Worm (Caenorhabditis elegans) whole organism, L3 larva: Measurements from ENCODE around the gene Y42A5A.3.

Source experiments
- ceh-9 ChIP-seq: sonication (generic microtip); optimal IDR thresholded peaks from 2 replicates; lab custom pipeline; 2018; ENCODE audit warnings: missing biosample characterization, missing genetic modification characterization
- elt-3 ChIP-seq, 3 experiments: fragments of 150-350 bp in 1 of 3; sonication (generic microtip) in 2 of 3; optimal IDR thresholded peaks; 2 replicates in 2 of 3; 4 replicates in 1 of 3; lab custom pipeline; 2014 to 2017; ENCODE audit warnings: missing biosample characterization in 3 of 3, missing genetic modification characterization in 3 of 3
- mml-1 ChIP-seq: fragments of 150-350 bp; sonication (generic microtip); optimal IDR thresholded peaks from 3 replicates; lab custom pipeline; 2014; ENCODE audit warnings: missing biosample characterization, missing genetic modification characterization
- nfya-1 ChIP-seq: sonication (generic microtip); optimal IDR thresholded peaks from 2 replicates; lab custom pipeline; 2017; ENCODE audit warnings: missing genetic modification characterization, mild to moderate bottlenecking, missing compliant biosample characterization, antibody characterized with exemption, moderate library complexity; ENCODE audit not compliant: insufficient read depth
- nhr-11 ChIP-seq: fragments of 150-350 bp; optimal IDR thresholded peaks from 2 replicates; lab custom pipeline; 2014; ENCODE audit warnings: missing biosample characterization, missing genetic modification characterization
- nhr-28 ChIP-seq: fragments of 150-350 bp; optimal IDR thresholded peaks from 2 replicates; lab custom pipeline; 2014; ENCODE audit warnings: missing biosample characterization, missing genetic modification characterization
- unc-39 ChIP-seq: sonication (generic microtip); optimal IDR thresholded peaks from 4 replicates; lab custom pipeline; 2017; ENCODE audit warnings: missing biosample characterization, missing genetic modification characterization

ce11 chrV:11131801-11132200 is 36.0 kb upstream of the Y42A5A.3 start:
- TF ChIP-seq nfya-1 (tag; lab: Kevin White, UChicago): no peak
- TF ChIP-seq nhr-28 (tag; lab: Kevin White, UChicago): no peak
- TF ChIP-seq nhr-11: no peak
- no peak for TF ChIP-seq ceh-9 (tag; lab: Kevin White, UChicago)
- no peak for TF ChIP-seq mml-1 (tag; lab: Kevin White, UChicago)
- TF ChIP-seq unc-39: no peak
- no peak for TF ChIP-seq elt-3 (tag; optimal IDR thresholded peaks at IDR 0.05; lab: Kevin White, UChicago)
